Fruit fly (Drosophila melanogaster) Kc167 (cell line): ENCODE data around the gene tty.

ENCODE experiments used
- Sin3A ChIP-seq: fragments of >200 bp; optimal IDR thresholded peaks from 2 replicates; lab custom pipeline; 2018; ENCODE audit warnings: missing external identifiers
- insv ChIP-seq: fragments of >200 bp; optimal IDR thresholded peaks from 3 replicates; lab custom pipeline; 2018; ENCODE audit warnings: missing external identifiers
- psq ChIP-seq: fragments of >200 bp; optimal IDR thresholded peaks from 2 replicates; lab custom pipeline; 2017; ENCODE audit warnings: missing external identifiers
- ttk ChIP-seq: sonication (Bioruptor generic); optimal IDR thresholded peaks from 2 replicates; lab custom pipeline; 2017; ENCODE audit warnings: missing external identifiers

DNA sequence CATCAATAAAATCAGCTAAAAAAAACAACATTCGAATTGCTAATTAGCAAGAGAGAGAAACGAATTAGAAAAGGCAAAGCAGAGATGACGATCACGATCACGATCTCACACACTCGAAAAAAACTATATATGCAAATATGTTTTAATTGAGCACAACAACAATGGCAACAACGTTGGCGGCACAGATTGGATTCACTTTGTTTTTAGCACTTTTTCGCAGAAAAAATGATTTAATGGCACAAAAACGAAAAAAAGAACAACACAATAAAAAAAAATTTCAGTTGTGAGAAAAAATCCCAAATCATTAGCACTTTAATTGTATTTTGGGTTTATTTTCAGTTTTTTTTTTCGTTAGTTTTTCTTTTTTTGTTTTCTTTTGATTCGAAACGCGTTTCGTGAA is 58.8 kb downstream of the tty start:
- TF ChIP-seq psq (lab: Kevin White, UChicago) (no peak), insv (lab: Kevin White, UChicago) (no peak), Sin3A (no peak), ttk (lab: Kevin White, UChicago) (no peak)
